Fruit fly (Drosophila melanogaster): ENCODE data around the gene CG6788.

The CG6788 gene

DNA sequence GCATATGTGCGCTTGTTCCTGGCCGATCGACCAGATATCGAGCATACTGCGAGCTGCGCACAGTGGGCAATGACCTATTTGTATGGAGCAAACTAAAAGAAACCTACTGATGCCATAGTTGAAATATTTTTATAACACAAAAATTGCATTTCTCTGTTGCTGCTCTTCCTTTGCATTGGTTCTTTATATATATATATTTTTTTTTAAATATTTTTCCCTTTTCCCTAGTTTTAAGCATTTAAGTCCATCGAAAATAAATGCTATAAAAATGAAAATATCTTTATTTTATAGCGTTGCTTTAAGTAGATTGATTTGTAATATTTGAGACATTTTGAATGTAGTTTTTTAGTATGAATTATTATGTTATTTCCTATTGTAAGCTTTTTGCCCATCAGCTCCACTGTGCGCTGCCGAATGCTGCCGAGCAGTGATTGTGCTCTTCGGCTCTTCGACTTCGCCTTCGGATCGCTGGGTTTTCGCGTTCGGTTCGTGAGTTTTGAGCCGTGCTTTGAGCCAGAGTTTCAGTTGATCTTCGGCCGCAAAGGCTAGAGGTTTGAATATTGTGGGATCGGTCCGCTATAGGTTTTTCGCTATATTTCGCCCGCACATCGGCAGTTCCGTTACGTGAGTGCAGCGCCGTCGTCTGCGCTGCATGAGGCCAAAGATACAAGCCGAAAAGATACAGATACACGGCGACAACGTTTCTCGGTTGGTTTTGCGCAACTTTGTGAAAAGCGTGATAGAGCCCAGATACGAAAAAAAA, 23.1 kb downstream of the CG6788 start, which contains the start of gene CG6847:
CG6847 (plus strand) TSS at position 522 of the 763 bp plus-strand sequence.
- peak; percentile 64 for TF ChIP-seq CG8159 (tag; optimal IDR thresholded peaks at IDR 0.05)
- peak; percentile 58 for TF ChIP-seq Snoo (tag; optimal IDR thresholded peaks at IDR 0.05)
- peak; percentile 64 for TF ChIP-seq CG34367 (tag; optimal IDR thresholded peaks at IDR 0.05)
- peak; percentile 71 for TF ChIP-seq CG15710 (tag; optimal IDR thresholded peaks at IDR 0.05)
- peak; percentile 69 for TF ChIP-seq Pif1B (GFP tag; optimal IDR thresholded peaks at IDR 0.05)
- no peak for TF ChIP-seq EcR (GFP tag; optimal IDR thresholded peaks at IDR 0.05)
- TF ChIP-seq D1 (tag; optimal IDR thresholded peaks at IDR 0.05), result no peak
- peak; percentile 83 for TF ChIP-seq CG9948 (tag; optimal IDR thresholded peaks at IDR 0.05)
- TF ChIP-seq rn (GFP tag; IDR thresholded peaks at IDR 0.05), result peak; percentile 34; the same call in 1 of the 2 replicates
- TF ChIP-seq CG14655 (GFP tag; optimal IDR thresholded peaks at IDR 0.05), result peak; percentile 44
- TF ChIP-seq Ets98B (GFP tag; IDR thresholded peaks at IDR 0.05), result peak; percentile 64
- peak; percentile 75; the same call in 2 of the 3 replicates for TF ChIP-seq fd96Ca (GFP tag; IDR thresholded peaks at IDR 0.05)
- TF ChIP-seq CG13204 (GFP tag; optimal IDR thresholded peaks at IDR 0.05), result peak; percentile 34
- TF ChIP-seq CG10348 (GFP tag; IDR thresholded peaks at IDR 0.05), result no peak
- peak; percentile 50 for TF ChIP-seq CG17806 (tag; optimal IDR thresholded peaks at IDR 0.05)
- TF ChIP-seq gl (tag; optimal IDR thresholded peaks at IDR 0.05), result no peak
- TF ChIP-seq CG8301 (tag; optimal IDR thresholded peaks at IDR 0.05), result peak; percentile 41
- peak; percentile 57 for TF ChIP-seq Pif1A (GFP tag; optimal IDR thresholded peaks at IDR 0.05)
- TF ChIP-seq CG32121 (GFP tag; IDR thresholded peaks at IDR 0.05), result peak; percentile 48
- TF ChIP-seq CG4496 (GFP tag; IDR thresholded peaks at IDR 0.05), result peak; percentile 49; the same call in 2 of the 3 replicates
- peak; percentile 43; the same call in 1 of the 2 replicates for TF ChIP-seq CG12605 (GFP tag; IDR thresholded peaks at IDR 0.05)

DNA sequence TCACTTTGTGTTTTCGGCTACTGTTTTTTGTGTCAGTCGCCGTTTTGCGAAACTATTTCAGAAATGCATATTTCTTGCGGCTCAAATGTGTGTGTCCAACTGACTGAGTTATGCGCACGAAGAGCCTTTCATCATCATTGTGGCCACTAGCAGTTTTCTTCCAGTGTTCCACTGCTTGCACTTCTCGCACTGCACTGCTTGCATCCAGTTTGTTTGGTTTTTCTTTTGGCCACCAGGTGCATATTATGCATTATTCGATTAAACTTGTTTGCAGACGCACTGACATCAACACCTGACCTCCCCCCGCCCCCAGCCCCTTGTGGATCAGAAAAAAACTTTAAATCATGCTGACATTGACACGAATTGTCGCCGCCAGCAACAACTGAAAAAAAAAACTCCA, 24.5 kb downstream of the CG6788 start:
- TF ChIP-seq CG17806 (tag; optimal IDR thresholded peaks at IDR 0.05) (no peak), CG9948 (tag; optimal IDR thresholded peaks at IDR 0.05) (no peak), rn (GFP tag; IDR thresholded peaks at IDR 0.05) (no peak), Snoo (tag; optimal IDR thresholded peaks at IDR 0.05) (no peak), CG4496 (GFP tag; IDR thresholded peaks at IDR 0.05) (peak; percentile 42; the same call in 1 of the 3 replicates), CG32121 (GFP tag; IDR thresholded peaks at IDR 0.05) (no peak), D1 (tag; optimal IDR thresholded peaks at IDR 0.05) (no peak), CG13204 (GFP tag; optimal IDR thresholded peaks at IDR 0.05) (no peak)

DNA sequence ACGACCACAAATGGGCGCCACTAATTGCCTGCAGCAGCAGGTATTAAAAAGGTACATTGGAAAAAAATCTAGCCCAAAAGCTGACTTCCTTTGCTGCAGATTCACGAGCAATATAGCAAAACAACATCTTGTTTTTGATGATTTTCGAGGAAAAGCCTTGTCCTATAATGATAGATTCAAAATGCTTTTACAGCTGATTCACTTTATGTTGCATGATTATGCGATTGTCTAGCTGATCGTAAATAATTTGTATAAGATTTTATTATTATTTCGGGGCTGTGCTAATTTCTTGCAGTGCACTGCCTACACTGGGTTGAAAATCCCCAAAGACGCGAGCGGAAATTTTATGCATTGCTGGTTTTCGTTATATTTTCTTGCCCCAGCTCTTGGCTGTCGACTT, 26.5 kb downstream of the CG6788 start:
- TF ChIP-seq CG14655 (GFP tag; optimal IDR thresholded peaks at IDR 0.05) (peak; percentile 71), fd96Ca (GFP tag; IDR thresholded peaks at IDR 0.05) (peak; percentile 57; the same call in 1 of the 3 replicates), Ets98B (GFP tag; IDR thresholded peaks at IDR 0.05) (0 out of 2 replicates have a peak, but pooled peaks have one; percentile 11), CG12605 (GFP tag; IDR thresholded peaks at IDR 0.05) (no peak), CG9948 (tag; optimal IDR thresholded peaks at IDR 0.05) (peak; percentile 20), CG8301 (tag; optimal IDR thresholded peaks at IDR 0.05) (peak; percentile 55), Pif1A (GFP tag; optimal IDR thresholded peaks at IDR 0.05) (peak; percentile 24), EcR (GFP tag; optimal IDR thresholded peaks at IDR 0.05) (no peak), CG15710 (tag; optimal IDR thresholded peaks at IDR 0.05) (no peak), D1 (tag; optimal IDR thresholded peaks at IDR 0.05) (no peak), Pif1B (GFP tag; optimal IDR thresholded peaks at IDR 0.05) (peak; percentile 17), gl (tag; optimal IDR thresholded peaks at IDR 0.05) (no peak), CG13204 (GFP tag; optimal IDR thresholded peaks at IDR 0.05) (no peak), CG17806 (tag; optimal IDR thresholded peaks at IDR 0.05) (no peak), CG34367 (tag; optimal IDR thresholded peaks at IDR 0.05) (no peak), rn (GFP tag; IDR thresholded peaks at IDR 0.05) (0 out of 2 replicates have a peak, but pooled peaks have one; percentile 15), CG32121 (GFP tag; IDR thresholded peaks at IDR 0.05) (peak; percentile 46; the same call in 1 of the 2 replicates), CG10348 (GFP tag; IDR thresholded peaks at IDR 0.05) (peak; percentile 46; the same call in 1 of the 2 replicates), CG4496 (GFP tag; IDR thresholded peaks at IDR 0.05) (peak; percentile 52; the same call in 1 of the 3 replicates), Snoo (tag; optimal IDR thresholded peaks at IDR 0.05) (no peak), CG8159 (tag; optimal IDR thresholded peaks at IDR 0.05) (no peak)

DNA sequence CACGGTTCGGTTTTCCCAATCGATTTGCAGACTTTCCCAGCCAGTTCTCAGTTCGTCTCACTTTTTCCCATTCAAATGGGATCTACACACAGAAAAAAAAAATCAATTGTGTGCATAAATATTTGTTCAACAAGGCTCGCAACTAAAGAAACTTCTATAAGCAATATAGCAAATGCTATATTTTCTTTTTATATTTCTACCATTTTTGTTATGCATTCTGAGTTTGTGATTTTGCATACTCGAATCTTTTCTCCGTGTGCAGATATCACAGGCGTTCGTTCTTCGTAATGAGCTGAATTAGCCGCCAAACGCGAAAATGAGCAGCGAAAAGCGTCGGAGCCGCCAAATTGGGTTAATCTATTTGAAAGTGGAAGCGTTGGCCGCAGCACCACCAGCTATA, 28.0 kb downstream of the CG6788 start:
- TF ChIP-seq CG10348 (GFP tag; IDR thresholded peaks at IDR 0.05) (no peak), EcR (GFP tag; optimal IDR thresholded peaks at IDR 0.05) (no peak), CG8159 (tag; optimal IDR thresholded peaks at IDR 0.05) (no peak), CG15710 (tag; optimal IDR thresholded peaks at IDR 0.05) (no peak), CG34367 (tag; optimal IDR thresholded peaks at IDR 0.05) (no peak), CG32121 (GFP tag; IDR thresholded peaks at IDR 0.05) (no peak; the same call in 1 of the 2 replicates), rn (GFP tag; IDR thresholded peaks at IDR 0.05) (no peak), D1 (tag; optimal IDR thresholded peaks at IDR 0.05) (no peak), gl (tag; optimal IDR thresholded peaks at IDR 0.05) (no peak), CG17806 (tag; optimal IDR thresholded peaks at IDR 0.05) (no peak), Ets98B (GFP tag; IDR thresholded peaks at IDR 0.05) (peak; percentile 56; the same call in 1 of the 2 replicates), CG12605 (GFP tag; IDR thresholded peaks at IDR 0.05) (no peak), Pif1A (GFP tag; optimal IDR thresholded peaks at IDR 0.05) (no peak), CG13204 (GFP tag; optimal IDR thresholded peaks at IDR 0.05) (no peak), CG9948 (tag; optimal IDR thresholded peaks at IDR 0.05) (no peak), Snoo (tag; optimal IDR thresholded peaks at IDR 0.05) (no peak), CG8301 (tag; optimal IDR thresholded peaks at IDR 0.05) (peak; percentile 21), CG4496 (GFP tag; IDR thresholded peaks at IDR 0.05) (peak; percentile 58; the same call in 2 of the 3 replicates), CG14655 (GFP tag; optimal IDR thresholded peaks at IDR 0.05) (peak; percentile 32), Pif1B (GFP tag; optimal IDR thresholded peaks at IDR 0.05) (no peak), fd96Ca (GFP tag; IDR thresholded peaks at IDR 0.05) (peak; percentile 44; the same call in 1 of the 3 replicates)

All from whole organism, pupa.